Worm (Caenorhabditis elegans) whole organism, L2 larva: ENCODE data around the gene srw-71.

ENCODE experiments used
- C34F6.9 ChIP-seq: fragments of 150-350 bp; optimal IDR thresholded peaks from 2 replicates; lab custom pipeline; 2014; ENCODE audit warnings: missing biosample characterization, missing genetic modification characterization
- Y55F3AM.14 ChIP-seq: fragments of 200-800 bp; sonication (Bioruptor generic); optimal IDR thresholded peaks from 2 replicates; lab custom pipeline; 2018; ENCODE audit warnings: mild to moderate bottlenecking, missing genetic modification characterization, missing compliant biosample characterization
- ZK546.5 ChIP-seq: sonication (generic microtip); optimal IDR thresholded peaks from 2 replicates; lab custom pipeline; 2017; ENCODE audit warnings: missing biosample characterization, missing genetic modification characterization
- alr-1 ChIP-seq: fragments of 150-350 bp; optimal IDR thresholded peaks from 2 replicates; lab custom pipeline; 2014; ENCODE audit warnings: missing biosample characterization, missing genetic modification characterization
- aly-2 ChIP-seq: fragments of 150-350 bp; optimal IDR thresholded peaks from 2 replicates; lab custom pipeline; 2014; ENCODE audit warnings: missing biosample characterization, missing genetic modification characterization
- ama-1 ChIP-seq: fragments of 150-350 bp; optimal IDR thresholded peaks from 2 replicates; lab custom pipeline; 2018; ENCODE audit warnings: inconsistent platforms
- blmp-1 ChIP-seq: sonication (generic microtip); optimal IDR thresholded peaks from 2 replicates; lab custom pipeline; 2017; ENCODE audit warnings: missing genetic modification characterization, mild to moderate bottlenecking, missing compliant biosample characterization, antibody characterized with exemption, moderate library complexity; ENCODE audit not compliant: insufficient read depth
- ceh-16 ChIP-seq: fragments of 150-350 bp; optimal IDR thresholded peaks from 2 replicates; lab custom pipeline; 2014; ENCODE audit warnings: missing biosample characterization, missing genetic modification characterization
- ceh-82 ChIP-seq: fragments of 150-350 bp; optimal IDR thresholded peaks from 2 replicates; lab custom pipeline; 2014; ENCODE audit warnings: missing biosample characterization, missing genetic modification characterization
- crh-2 ChIP-seq: sonication (generic microtip); optimal IDR thresholded peaks from 2 replicates; lab custom pipeline; 2017; ENCODE audit warnings: missing biosample characterization, missing genetic modification characterization
- dmd-4 ChIP-seq: sonication (generic microtip); optimal IDR thresholded peaks from 2 replicates; lab custom pipeline; 2017; ENCODE audit warnings: missing biosample characterization, missing genetic modification characterization
- egl-27 ChIP-seq: sonication (generic microtip); optimal IDR thresholded peaks from 3 replicates; lab custom pipeline; 2017; ENCODE audit warnings: missing biosample characterization, missing genetic modification reagents, missing genetic modification characterization
- elt-1 ChIP-seq: fragments of 150-350 bp; optimal IDR thresholded peaks from 2 replicates; lab custom pipeline; 2014; ENCODE audit warnings: missing biosample characterization, missing genetic modification characterization
- elt-3 ChIP-seq: sonication (generic microtip); optimal IDR thresholded peaks from 2 replicates; lab custom pipeline; 2017; ENCODE audit warnings: missing biosample characterization, missing genetic modification characterization
- gmeb-1 ChIP-seq: fragments of 150-350 bp; optimal IDR thresholded peaks from 2 replicates; lab custom pipeline; 2014; ENCODE audit warnings: missing biosample characterization, missing genetic modification characterization
- lin-11 ChIP-seq: fragments of 150-350 bp; sonication (generic microtip); optimal IDR thresholded peaks from 2 replicates; lab custom pipeline; 2014; ENCODE audit warnings: missing biosample characterization, missing genetic modification characterization, inconsistent platforms, mixed read lengths
- lin-13 ChIP-seq: fragments of 150-350 bp; optimal IDR thresholded peaks from 2 replicates; lab custom pipeline; 2014; ENCODE audit warnings: missing biosample characterization, missing genetic modification reagents, missing genetic modification characterization
- lin-39 ChIP-seq: fragments of 150-350 bp; optimal IDR thresholded peaks from 2 replicates; lab custom pipeline; 2014; ENCODE audit warnings: missing biosample characterization, missing genetic modification reagents, missing genetic modification characterization
- lsy-2 ChIP-seq, 2 experiments: fragments of 150-350 bp in 1 of 2; sonication (generic microtip) in 1 of 2; optimal IDR thresholded peaks; 2 replicates each; lab custom pipeline; 2014 to 2017; ENCODE audit warnings: missing biosample characterization in 2 of 2, missing genetic modification characterization in 2 of 2
- mab-5 ChIP-seq: fragments of 150-350 bp; optimal IDR thresholded peaks from 2 replicates; lab custom pipeline; 2014; ENCODE audit warnings: missing biosample characterization, missing genetic modification characterization
- mdl-1 ChIP-seq, 2 experiments: fragments of 150-350 bp in 1 of 2; sonication (generic microtip) in 1 of 2; optimal IDR thresholded peaks; 2 replicates each; lab custom pipeline; 2017; ENCODE audit warnings: missing biosample characterization in 2 of 2, missing genetic modification characterization in 2 of 2
- nhr-12 ChIP-seq: fragments of 150-350 bp; optimal IDR thresholded peaks from 2 replicates; lab custom pipeline; 2014; ENCODE audit warnings: missing biosample characterization, missing genetic modification characterization
- nhr-129 ChIP-seq: fragments of 150-350 bp; optimal IDR thresholded peaks from 2 replicates; lab custom pipeline; 2014; ENCODE audit warnings: missing biosample characterization, missing genetic modification characterization
- nhr-21 ChIP-seq: fragments of 150-350 bp; optimal IDR thresholded peaks from 2 replicates; lab custom pipeline; 2014; ENCODE audit warnings: missing biosample characterization, missing genetic modification characterization
- nhr-23 ChIP-seq: fragments of 150-350 bp; optimal IDR thresholded peaks from 2 replicates; lab custom pipeline; 2014; ENCODE audit warnings: missing biosample characterization, missing genetic modification reagents, missing genetic modification characterization
- nhr-25 ChIP-seq: fragments of 150-350 bp; sonication (generic microtip); optimal IDR thresholded peaks from 3 replicates; lab custom pipeline; 2014; ENCODE audit warnings: missing biosample characterization, missing genetic modification characterization
- nhr-6 ChIP-seq: fragments of 150-350 bp; optimal IDR thresholded peaks from 2 replicates; lab custom pipeline; 2014; ENCODE audit warnings: missing biosample characterization, missing genetic modification characterization
- nhr-77 ChIP-seq: fragments of 150-350 bp; optimal IDR thresholded peaks from 2 replicates; lab custom pipeline; 2014; ENCODE audit warnings: missing biosample characterization, missing genetic modification characterization
- peb-1 ChIP-seq: fragments of 150-350 bp; optimal IDR thresholded peaks from 2 replicates; lab custom pipeline; 2014; ENCODE audit warnings: missing biosample characterization, missing genetic modification characterization
- sem-4 ChIP-seq: fragments of 150-350 bp; optimal IDR thresholded peaks from 2 replicates; lab custom pipeline; 2014; ENCODE audit warnings: missing biosample characterization, missing genetic modification reagents, missing genetic modification characterization
- skn-1 ChIP-seq: sonication (generic microtip); optimal IDR thresholded peaks from 2 replicates; lab custom pipeline; 2017; ENCODE audit warnings: missing biosample characterization, missing genetic modification characterization
- sma-3 ChIP-seq: sonication (generic microtip); optimal IDR thresholded peaks from 2 replicates; lab custom pipeline; 2016; ENCODE audit warnings: missing genetic modification reagents, missing genetic modification characterization, missing compliant biosample characterization
- snpc-4 ChIP-seq: fragments of 150-350 bp; optimal IDR thresholded peaks from 2 replicates; lab custom pipeline; 2014; ENCODE audit warnings: missing biosample characterization, missing genetic modification characterization
- unc-39 ChIP-seq: fragments of 150-350 bp; optimal IDR thresholded peaks from 2 replicates; lab custom pipeline; 2014; ENCODE audit warnings: missing biosample characterization, missing genetic modification characterization
- unc-62 ChIP-seq: fragments of 150-350 bp; optimal IDR thresholded peaks from 2 replicates; lab custom pipeline; 2014; ENCODE audit warnings: missing biosample characterization, missing genetic modification reagents, missing genetic modification characterization
- ztf-1 ChIP-seq: fragments of 200-800 bp; sonication (Bioruptor generic); conservative IDR thresholded peaks from 2 replicates; pipeline ENCODE4 v1.3.6; 2022; ENCODE audit warnings: missing genetic modification characterization, missing compliant biosample characterization
- ztf-11 ChIP-seq: sonication (generic microtip); optimal IDR thresholded peaks from 2 replicates; lab custom pipeline; 2017; ENCODE audit warnings: missing biosample characterization, missing genetic modification characterization
- ztf-4 ChIP-seq: fragments of 150-350 bp; optimal IDR thresholded peaks from 2 replicates; lab custom pipeline; 2014; ENCODE audit warnings: missing biosample characterization, missing genetic modification characterization

srw-71 gene

DNA sequence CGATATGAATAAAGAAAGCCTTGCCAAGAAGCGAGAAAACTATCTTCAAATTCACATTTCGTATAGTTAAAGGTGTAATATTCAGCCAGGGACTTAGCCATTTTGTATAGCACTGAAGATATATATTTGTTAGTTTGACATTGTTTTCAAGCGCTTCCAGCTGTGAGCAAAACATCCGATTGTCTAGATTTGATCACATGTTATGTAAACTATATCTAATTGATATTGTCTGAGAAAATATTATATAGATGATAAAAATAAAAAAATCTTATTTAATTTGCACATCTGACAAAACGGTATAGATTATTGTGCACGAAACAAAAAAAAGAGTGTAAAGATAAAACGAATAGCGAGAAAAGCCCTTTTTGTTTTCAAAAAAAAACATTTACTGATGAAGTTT is 33.8 kb upstream of the srw-71 start, which contains the start of gene srh-89:
TSS of gene srh-89 (minus strand) at position 101 of the 400 bp plus-strand sequence.
- TF ChIP-seq blmp-1 (no peak), ceh-82 (tag; lab: Kevin White, UChicago) (no peak), lin-11 (tag; lab: Kevin White, UChicago) (no peak), nhr-21 (tag; lab: Kevin White, UChicago) (no peak), snpc-4 (no peak), nhr-6 (tag; lab: Kevin White, UChicago) (no peak), lin-39 (tag; lab: Kevin White, UChicago) (no peak), ama-1 (lab: Kevin White, UChicago) (no peak), ztf-1 (GFP tag; lab: Robert Waterston, UW) (no peak), ztf-4 (tag; lab: Kevin White, UChicago) (no peak), nhr-77 (no peak)

DNA sequence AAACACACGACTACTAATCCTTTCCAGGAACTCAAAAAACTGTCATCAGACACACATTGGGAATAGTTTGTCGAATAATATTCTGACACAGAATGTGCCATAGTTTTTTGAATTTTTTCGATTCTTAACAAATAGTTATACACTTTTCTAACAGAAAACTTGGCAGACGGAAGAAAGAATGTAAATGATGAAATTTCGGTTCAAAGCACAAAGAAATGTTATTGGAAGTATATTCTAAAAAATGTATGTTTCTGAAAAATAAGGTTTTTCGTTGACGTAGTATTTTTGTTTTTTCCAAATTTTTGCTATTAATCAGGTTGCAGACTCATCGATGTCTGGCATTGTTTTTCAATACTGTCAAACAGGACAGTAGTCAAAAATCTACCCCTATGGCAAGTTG is 30.0 kb upstream of the srw-71 start, which contains the start of gene srh-92:
TSS of gene srh-92 (minus strand) at position 101 of the 400 bp plus-strand sequence.
- TF ChIP-seq nhr-129 (tag; lab: Kevin White, UChicago) (no peak), ceh-82 (tag; lab: Kevin White, UChicago) (no peak), lin-39 (tag; lab: Kevin White, UChicago) (no peak), ztf-1 (GFP tag; lab: Robert Waterston, UW) (no peak), unc-62 (GFP tag; lab: Kevin White, UChicago) (no peak), ztf-11 (tag; lab: Kevin White, UChicago) (no peak), ceh-16 (tag; lab: Kevin White, UChicago) (no peak), lin-13 (no peak), unc-39 (tag; lab: Kevin White, UChicago) (no peak), peb-1 (tag; lab: Kevin White, UChicago) (no peak), skn-1 (tag; lab: Kevin White, UChicago) (no peak), nhr-12 (tag; lab: Kevin White, UChicago) (no peak), ama-1 (lab: Kevin White, UChicago) (no peak), mab-5 (tag; lab: Kevin White, UChicago) (no peak), blmp-1 (no peak), nhr-25 (tag; lab: Kevin White, UChicago) (no peak), mdl-1 (tag; optimal IDR thresholded peaks at IDR 0.05; lab: Kevin White, UChicago) (no peak), snpc-4 (no peak), nhr-23 (no peak), ZK546.5 (tag; lab: Kevin White, UChicago) (no peak)

DNA sequence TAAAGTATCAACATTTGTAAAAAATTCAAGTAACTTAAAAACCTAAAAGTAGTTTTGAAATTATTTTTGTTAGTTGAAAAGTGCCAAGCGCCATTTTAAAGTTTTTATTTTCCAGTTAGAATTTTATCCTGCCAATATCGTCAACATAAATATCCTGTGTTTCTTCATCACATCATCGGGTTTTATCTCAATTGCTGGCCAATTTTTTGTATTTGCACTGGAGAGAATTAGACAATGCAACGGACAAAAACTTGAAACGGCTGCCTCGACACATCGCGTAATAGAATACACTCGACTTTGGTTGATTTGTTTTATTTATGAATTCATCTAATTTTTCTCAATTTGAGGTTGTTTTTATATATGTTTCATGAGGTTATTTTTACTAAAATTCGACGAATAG is 24.1 kb upstream of the srw-71 start, which contains the start of gene F25E5.2:
TSS of gene F25E5.2 (plus strand) at position 301 of the 400 bp plus-strand sequence.
- TF ChIP-seq nhr-21 (tag; lab: Kevin White, UChicago) (no peak), Y55F3AM.14 (GFP tag; lab: Kevin White, UChicago) (no peak), ZK546.5 (tag; lab: Kevin White, UChicago) (no peak), alr-1 (tag; lab: Kevin White, UChicago) (no peak), dmd-4 (tag; lab: Kevin White, UChicago) (no peak), nhr-129 (tag; lab: Kevin White, UChicago) (no peak), unc-62 (GFP tag; lab: Kevin White, UChicago) (no peak), aly-2 (tag; lab: Kevin White, UChicago) (no peak), ztf-11 (tag; lab: Kevin White, UChicago) (no peak), nhr-6 (tag; lab: Kevin White, UChicago) (no peak), C34F6.9 (tag; lab: Kevin White, UChicago) (no peak), crh-2 (tag; lab: Kevin White, UChicago) (no peak), egl-27 (tag; lab: Kevin White, UChicago) (no peak), mdl-1 (tag; optimal IDR thresholded peaks at IDR 0.05; lab: Kevin White, UChicago) (no peak), ztf-1 (GFP tag; lab: Robert Waterston, UW) (no peak)

DNA sequence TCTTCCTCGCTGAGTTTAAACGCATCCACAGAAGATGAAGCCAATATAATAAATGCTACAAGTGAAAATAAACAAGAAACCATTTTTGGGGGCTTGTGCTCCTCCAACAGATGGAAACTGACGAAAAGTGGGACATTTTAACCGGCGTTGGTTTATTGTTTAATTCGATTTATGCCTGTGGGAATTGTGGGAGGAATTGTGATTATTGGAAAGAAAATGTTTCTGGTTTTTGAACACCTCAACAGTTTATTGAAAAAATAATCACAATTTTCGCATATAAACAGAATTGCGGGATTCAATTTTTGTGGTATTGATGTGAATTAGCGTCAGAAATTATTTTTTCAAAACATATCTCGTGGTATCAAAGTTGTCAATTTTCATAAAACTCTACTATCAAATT is 23.3 kb upstream of the srw-71 start, which contains the start of gene try-8:
TSS of gene try-8 (minus strand) at position 101 of the 400 bp plus-strand sequence.
- TF ChIP-seq gmeb-1 (tag; lab: Kevin White, UChicago) (no peak), blmp-1 (no peak), lin-13 (no peak)

DNA sequence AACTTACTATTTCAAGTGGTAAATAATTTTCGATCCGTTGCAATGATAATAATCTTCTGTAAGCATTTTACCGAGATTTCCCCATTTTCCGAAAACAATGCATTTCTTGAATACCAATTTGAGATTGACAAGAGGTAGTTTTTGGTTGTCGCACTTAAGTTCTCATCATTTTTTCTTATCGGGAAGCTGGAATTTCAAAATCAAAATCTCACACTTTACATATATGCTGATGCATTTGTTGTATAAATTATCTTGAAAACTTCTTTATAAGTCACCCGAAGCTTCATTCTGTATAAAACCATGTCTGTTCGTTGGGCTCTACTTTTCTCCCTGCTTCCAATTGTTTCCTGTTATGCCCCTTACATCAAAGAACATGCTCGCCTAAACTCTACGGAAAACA is 20.5 kb upstream of the srw-71 start, which contains the start of gene try-11:
TSS of gene try-11 (plus strand) at position 301 of the 400 bp plus-strand sequence.
- TF ChIP-seq crh-2 (tag; lab: Kevin White, UChicago): no peak
- no peak for TF ChIP-seq nhr-12 (tag; lab: Kevin White, UChicago)
- no peak for TF ChIP-seq ztf-1 (GFP tag; lab: Robert Waterston, UW)
- no peak for TF ChIP-seq ztf-11 (tag; lab: Kevin White, UChicago)
- TF ChIP-seq lsy-2 (tag; optimal IDR thresholded peaks at IDR 0.05; lab: Kevin White, UChicago): no peak
- TF ChIP-seq ama-1 (lab: Kevin White, UChicago): no peak
- no peak for TF ChIP-seq nhr-25 (tag; lab: Kevin White, UChicago)
- TF ChIP-seq lin-11 (tag; lab: Kevin White, UChicago): no peak
- no peak for TF ChIP-seq sma-3 (GFP tag; lab: Kevin White, UChicago)
- no peak for TF ChIP-seq mab-5 (tag; lab: Kevin White, UChicago)
- no peak for TF ChIP-seq elt-1 (tag; lab: Kevin White, UChicago)
- TF ChIP-seq elt-3 (tag; lab: Kevin White, UChicago): no peak
- TF ChIP-seq nhr-21 (tag; lab: Kevin White, UChicago): no peak
- no peak for TF ChIP-seq dmd-4 (tag; lab: Kevin White, UChicago)
- TF ChIP-seq sem-4 (tag; lab: Kevin White, UChicago): no peak
- TF ChIP-seq lin-39 (tag; lab: Kevin White, UChicago): no peak
